2 worm cellular contexts compared by ENCODE assay signal in the genomic region with DNA sequence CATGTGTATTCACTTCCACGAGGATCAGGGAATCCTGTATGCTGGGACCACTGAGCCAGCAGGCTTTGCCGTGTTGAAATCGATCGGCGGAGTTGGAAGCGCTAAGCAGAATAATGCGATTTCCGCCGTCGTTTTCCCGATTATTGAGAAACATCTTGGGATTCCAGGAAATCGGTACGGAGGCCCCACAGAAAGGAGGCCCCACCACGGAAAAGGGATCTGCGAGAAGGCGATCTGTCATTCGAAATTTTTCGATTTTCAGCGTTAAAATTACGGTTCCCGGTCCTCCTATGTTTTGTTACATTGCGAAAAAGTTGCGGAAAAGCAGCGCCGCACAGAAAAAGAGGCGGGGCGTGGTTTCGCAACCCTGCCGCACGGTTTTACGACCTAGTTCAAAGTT.
TF ChIP-seq lines count a peak whose summit lies in the region.

No protein-coding gene starts in this region.

TF ChIP-seq in whole organism, early embryonic, 17 proteins besides CTCF, POLR2A, EP300 and RAD21 (continued from another document):
- TF ChIP-seq scrt-1 (GFP tag; IDR thresholded peaks at IDR 0.05; lab: Robert Waterston, UW), result no peak
- TF ChIP-seq hmbx-1 (tag; optimal IDR thresholded peaks at IDR 0.05; lab: Kevin White, UChicago), result no peak

TF ChIP-seq in whole organism, late embryonic, 69 proteins besides CTCF, POLR2A, EP300 and RAD21 (continued from another document):
- TF ChIP-seq sox-4 (tag; optimal IDR thresholded peaks at IDR 0.05; lab: Kevin White, UChicago) (no peak), ceh-2 (tag; optimal IDR thresholded peaks at IDR 0.05; lab: Kevin White, UChicago) (peak; percentile 62), hlh-8 (tag; optimal IDR thresholded peaks at IDR 0.05; lab: Kevin White, UChicago) (peak; percentile 56), ceh-45 (GFP tag; IDR thresholded peaks at IDR 0.05; lab: Robert Waterston, UW) (no peak), odd-2 (tag; optimal IDR thresholded peaks at IDR 0.05; lab: Kevin White, UChicago) (no peak), ama-1 (optimal IDR thresholded peaks at IDR 0.05; lab: Kevin White, UChicago) (no peak), rnt-1 (tag; optimal IDR thresholded peaks at IDR 0.05; lab: Kevin White, UChicago) (peak; percentile 58), ets-4 (tag; optimal IDR thresholded peaks at IDR 0.05; lab: Kevin White, UChicago) (no peak), syd-9 (tag; optimal IDR thresholded peaks at IDR 0.05; lab: Kevin White, UChicago) (no peak), ref-2 (tag; optimal IDR thresholded peaks at IDR 0.05; lab: Kevin White, UChicago) (peak; percentile 67), madf-2 (tag; optimal IDR thresholded peaks at IDR 0.05; lab: Kevin White, UChicago) (no peak), dmd-4 (tag; optimal IDR thresholded peaks at IDR 0.05; lab: Kevin White, UChicago; ENCODE audit: borderline replicate concordance) (peak; percentile 42), pax-1 (tag; optimal IDR thresholded peaks at IDR 0.05; lab: Kevin White, UChicago) (no peak), pha-4 (tag; optimal IDR thresholded peaks at IDR 0.05; lab: Kevin White, UChicago) (no peak), fax-1 (tag; optimal IDR thresholded peaks at IDR 0.05; lab: Kevin White, UChicago) (peak; percentile 52), zip-5 (tag; optimal IDR thresholded peaks at IDR 0.05; lab: Kevin White, UChicago) (peak; percentile 57), hlh-30 (tag; optimal IDR thresholded peaks at IDR 0.05; lab: Kevin White, UChicago; ENCODE audit: insufficient read depth) (no peak), ceh-14 (tag; optimal IDR thresholded peaks at IDR 0.05; lab: Kevin White, UChicago) (peak; percentile 64), mec-3 (tag; optimal IDR thresholded peaks at IDR 0.05; lab: Kevin White, UChicago; ENCODE audit: borderline replicate concordance) (no peak), unc-55 (GFP tag; optimal IDR thresholded peaks at IDR 0.05; lab: Kevin White, UChicago) (no peak), ceh-22 (tag; optimal IDR thresholded peaks at IDR 0.05; lab: Kevin White, UChicago) (no peak), ceh-18 (tag; optimal IDR thresholded peaks at IDR 0.05; lab: Kevin White, UChicago) (no peak), pat-9 (tag; optimal IDR thresholded peaks at IDR 0.05; lab: Kevin White, UChicago) (no peak), T23F11.4 (GFP tag; optimal IDR thresholded peaks at IDR 0.05; lab: Kevin White, UChicago) (no peak), hlh-15 (tag; optimal IDR thresholded peaks at IDR 0.05; lab: Kevin White, UChicago) (no peak), unc-3 (GFP tag; conservative IDR thresholded peaks at IDR 0.05; lab: Robert Waterston, UW) (no peak), unc-3 (tag; optimal IDR thresholded peaks at IDR 0.05; lab: Kevin White, UChicago) (no peak), ceh-34 (tag; optimal IDR thresholded peaks at IDR 0.05; lab: Kevin White, UChicago) (peak; percentile 24), unc-42 (tag; optimal IDR thresholded peaks at IDR 0.05; lab: Kevin White, UChicago) (no peak), dve-1 (tag; optimal IDR thresholded peaks at IDR 0.05; lab: Kevin White, UChicago) (no peak), sox-2 (GFP tag; IDR thresholded peaks at IDR 0.05; lab: Robert Waterston, UW) (no peak), ceh-30 (tag; optimal IDR thresholded peaks at IDR 0.05; lab: Kevin White, UChicago) (no peak), K02D7.2 (tag; optimal IDR thresholded peaks at IDR 0.05; lab: Kevin White, UChicago) (peak; percentile 4), lim-6 (tag; optimal IDR thresholded peaks at IDR 0.05; lab: Kevin White, UChicago) (peak; percentile 52), K09A11.1 (tag; optimal IDR thresholded peaks at IDR 0.05; lab: Kevin White, UChicago; ENCODE audit: insufficient read depth) (no peak), C08G9.2 (tag; optimal IDR thresholded peaks at IDR 0.05; lab: Kevin White, UChicago) (peak; percentile 62), unc-86 (tag; optimal IDR thresholded peaks at IDR 0.05; lab: Kevin White, UChicago) (no peak), elt-2 (tag; optimal IDR thresholded peaks at IDR 0.05; lab: Kevin White, UChicago) (no peak), gmeb-2 (tag; optimal IDR thresholded peaks at IDR 0.05; lab: Kevin White, UChicago) (no peak), pqm-1 (tag; optimal IDR thresholded peaks at IDR 0.05; lab: Kevin White, UChicago) (no peak), che-1 (tag; optimal IDR thresholded peaks at IDR 0.05; lab: Kevin White, UChicago) (no peak), Y22D7AL.16 (tag; optimal IDR thresholded peaks at IDR 0.05; lab: Kevin White, UChicago) (no peak), fkh-10 (GFP tag; optimal IDR thresholded peaks at IDR 0.05; lab: Kevin White, UChicago) (no peak), ttx-3 (tag; optimal IDR thresholded peaks at IDR 0.05; lab: Kevin White, UChicago) (no peak), F13H6.1 (tag; optimal IDR thresholded peaks at IDR 0.05; lab: Kevin White, UChicago) (peak; percentile 44), ceh-19 (GFP tag; optimal IDR thresholded peaks at IDR 0.05; lab: Kevin White, UChicago) (no peak), ceh-9 (tag; optimal IDR thresholded peaks at IDR 0.05; lab: Kevin White, UChicago) (no peak), fkh-6 (tag; optimal IDR thresholded peaks at IDR 0.05; lab: Kevin White, UChicago) (peak; percentile 34), ceh-24 (tag; optimal IDR thresholded peaks at IDR 0.05; lab: Kevin White, UChicago) (no peak), tbx-2 (tag; optimal IDR thresholded peaks at IDR 0.05; lab: Kevin White, UChicago) (peak; percentile 82), nhr-232 (tag; optimal IDR thresholded peaks at IDR 0.05; lab: Kevin White, UChicago) (no peak), pag-3 (tag; optimal IDR thresholded peaks at IDR 0.05; lab: Kevin White, UChicago; ENCODE audit: borderline replicate concordance) (no peak), hlh-13 (GFP tag; optimal IDR thresholded peaks at IDR 0.05; lab: Kevin White, UChicago) (no peak)
